Fruit fly (Drosophila melanogaster) whole organism, embryonic: Measurements from ENCODE around the gene CG5376.

Source experiments
- Ada2b ChIP-seq: fragments of 200-800 bp; sonication (Bioruptor generic); IDR thresholded peaks from 2 replicates; pipeline ENCODE4 v1.3.6; 2022; ENCODE audit warnings: missing biosample characterization, missing genetic modification characterization
- Atf6 ChIP-seq: fragments of 200-800 bp; sonication (Bioruptor generic); IDR thresholded peaks from 2 replicates; pipeline ENCODE4 v1.3.6; 2022; ENCODE audit warnings: missing biosample characterization, missing genetic modification characterization
- CG10147 ChIP-seq: fragments of 200-800 bp; sonication (Bioruptor generic); optimal IDR thresholded peaks from 2 replicates; lab custom pipeline; 2019; ENCODE audit warnings: missing biosample characterization, mild to moderate bottlenecking, missing genetic modification characterization, moderate library complexity
- CG11504 ChIP-seq: fragments of 200-800 bp; sonication (Bioruptor generic); optimal IDR thresholded peaks from 3 replicates; lab custom pipeline; 2019; ENCODE audit warnings: missing biosample characterization, mild to moderate bottlenecking, missing genetic modification characterization, moderate library complexity
- CG12769 ChIP-seq: fragments of 200-800 bp; sonication (Bioruptor generic); optimal IDR thresholded peaks from 2 replicates; lab custom pipeline; 2019; ENCODE audit warnings: missing biosample characterization, mild to moderate bottlenecking, missing genetic modification characterization, moderate library complexity
- CG13894 ChIP-seq: fragments of 200-800 bp; sonication (Bioruptor generic); optimal IDR thresholded peaks from 3 replicates; lab custom pipeline; 2018; ENCODE audit warnings: missing biosample characterization, mild to moderate bottlenecking, missing genetic modification characterization, moderate library complexity
- CG15269 ChIP-seq: fragments of 200-800 bp; sonication (Bioruptor generic); optimal IDR thresholded peaks from 2 replicates; lab custom pipeline; 2018; ENCODE audit warnings: missing biosample characterization, mild to moderate bottlenecking, missing genetic modification characterization, moderate library complexity
- CG15514 ChIP-seq: fragments of 200-800 bp; sonication (Bioruptor generic); optimal IDR thresholded peaks from 3 replicates; lab custom pipeline; 2017; ENCODE audit warnings: missing biosample characterization, missing genetic modification characterization, mild to moderate bottlenecking, moderate library complexity, missing genetic modification reagents
- CG1647 ChIP-seq: fragments of 200-800 bp; sonication (Bioruptor generic); optimal IDR thresholded peaks from 3 replicates; lab custom pipeline; 2016; ENCODE audit warnings: missing biosample characterization, missing genetic modification characterization
- CG17359 ChIP-seq: fragments of 200-800 bp; sonication (Bioruptor generic); optimal IDR thresholded peaks from 3 replicates; lab custom pipeline; 2018; ENCODE audit warnings: missing biosample characterization, mild to moderate bottlenecking, missing genetic modification characterization, moderate library complexity
- CG32532 ChIP-seq: fragments of 200-800 bp; sonication (Bioruptor generic); IDR thresholded peaks from 2 replicates; pipeline ENCODE4 v1.3.6; 2022; ENCODE audit warnings: missing biosample characterization, missing genetic modification characterization
- CG32772 ChIP-seq: fragments of 200-800 bp; sonication (Bioruptor generic); IDR thresholded peaks from 2 replicates; pipeline ENCODE4 v1.3.6; 2022; ENCODE audit warnings: missing biosample characterization, missing genetic modification characterization
- CG3281 ChIP-seq: fragments of 200-800 bp; sonication (Bioruptor generic); optimal IDR thresholded peaks from 3 replicates; lab custom pipeline; 2017; ENCODE audit warnings: missing biosample characterization, mild to moderate bottlenecking, missing genetic modification characterization
- CG4282 ChIP-seq: fragments of 200-800 bp; sonication (Bioruptor generic); optimal IDR thresholded peaks from 2 replicates; lab custom pipeline; 2016; ENCODE audit warnings: missing biosample characterization, missing genetic modification characterization
- CG4730 ChIP-seq: fragments of 200-800 bp; sonication (Bioruptor generic); IDR thresholded peaks from 2 replicates; pipeline ENCODE4 v1.3.6; 2022; ENCODE audit warnings: missing biosample characterization, missing genetic modification characterization
- CG7556 ChIP-seq: fragments of 200-800 bp; sonication (Bioruptor generic); optimal IDR thresholded peaks from 2 replicates; lab custom pipeline; 2017; ENCODE audit warnings: missing biosample characterization, mild to moderate bottlenecking, missing genetic modification characterization
- CG7839 ChIP-seq: fragments of 200-800 bp; sonication (Bioruptor generic); optimal IDR thresholded peaks from 3 replicates; lab custom pipeline; 2018; ENCODE audit warnings: missing biosample characterization, mild to moderate bottlenecking, missing genetic modification characterization, moderate library complexity
- CG8290 ChIP-seq, 3 experiments: fragments of 200-800 bp; sonication (Bioruptor generic); optimal IDR thresholded peaks; 2 replicates each; lab custom pipeline; 2016 to 2019; ENCODE audit warnings: missing biosample characterization in 3 of 3, missing genetic modification characterization in 3 of 3, mild to moderate bottlenecking in 2 of 3, moderate library complexity in 1 of 3
- CG9215 ChIP-seq: fragments of 200-800 bp; sonication (Bioruptor generic); IDR thresholded peaks from 2 replicates; pipeline ENCODE4 v1.3.6; 2022; ENCODE audit warnings: missing biosample characterization, missing genetic modification characterization
- CG9932 ChIP-seq: fragments of 200-800 bp; sonication (Bioruptor generic); IDR thresholded peaks from 2 replicates; pipeline ENCODE4 v1.3.6; 2022; ENCODE audit warnings: missing biosample characterization, missing genetic modification characterization
- E2f1 ChIP-seq: fragments of 200-800 bp; sonication (Bioruptor generic); IDR thresholded peaks from 2 replicates; pipeline ENCODE4 v1.3.6; 2022; ENCODE audit warnings: missing biosample characterization, missing genetic modification characterization
- ERR ChIP-seq: fragments of 200-800 bp; sonication (Bioruptor generic); optimal IDR thresholded peaks from 2 replicates; lab custom pipeline; 2016; ENCODE audit warnings: missing biosample characterization, missing genetic modification characterization
- Fer1 ChIP-seq: fragments of 200-800 bp; sonication (Bioruptor generic); optimal IDR thresholded peaks from 2 replicates; lab custom pipeline; 2017; ENCODE audit warnings: missing biosample characterization, mild to moderate bottlenecking, missing genetic modification characterization
- Fer3 ChIP-seq: fragments of 200-800 bp; sonication (Bioruptor generic); optimal IDR thresholded peaks from 2 replicates; lab custom pipeline; 2018; ENCODE audit warnings: missing biosample characterization, mild to moderate bottlenecking, missing genetic modification characterization, moderate library complexity
- H15 ChIP-seq: fragments of 200-800 bp; sonication (Bioruptor generic); IDR thresholded peaks from 3 replicates; pipeline ENCODE4 v1.3.6; 2022; ENCODE audit warnings: missing biosample characterization, missing genetic modification characterization
- H2.0 ChIP-seq: fragments of 200-800 bp; sonication (Bioruptor generic); IDR thresholded peaks from 2 replicates; pipeline ENCODE4 v1.3.6; 2022; ENCODE audit warnings: missing biosample characterization, missing genetic modification characterization
- Hand ChIP-seq: fragments of 200-800 bp; sonication (Bioruptor generic); optimal IDR thresholded peaks from 2 replicates; lab custom pipeline; 2017; ENCODE audit warnings: mild to moderate bottlenecking, missing biosample characterization, missing genetic modification reagents, missing genetic modification characterization
- Hr51 ChIP-seq, 2 experiments: fragments of 200-800 bp; sonication (Bioruptor generic); optimal IDR thresholded peaks; 2 replicates in 1 of 2; 3 replicates in 1 of 2; lab custom pipeline; 2016 to 2018; ENCODE audit warnings: missing biosample characterization in 2 of 2, missing genetic modification characterization in 2 of 2, mild to moderate bottlenecking in 1 of 2, moderate library complexity in 1 of 2
- Med ChIP-seq: fragments of 200-800 bp; sonication (Bioruptor generic); peaks from one replicate; lab custom pipeline; 2016; ENCODE audit warnings: missing biosample characterization, missing genetic modification characterization, mild to moderate bottlenecking, inconsistent platforms, moderate library complexity
- Nf-YC ChIP-seq: fragments of 200-800 bp; optimal IDR thresholded peaks from 3 replicates; lab custom pipeline; 2019; ENCODE audit warnings: missing biosample characterization, mild to moderate bottlenecking, missing genetic modification characterization, moderate library complexity
- NfI ChIP-seq: fragments of 200-800 bp; sonication (Bioruptor generic); optimal IDR thresholded peaks from 3 replicates; lab custom pipeline; 2018; ENCODE audit warnings: missing biosample characterization, mild to moderate bottlenecking, missing genetic modification characterization, moderate library complexity
- PHDP ChIP-seq: fragments of 200-800 bp; sonication (Bioruptor generic); optimal IDR thresholded peaks from 3 replicates; lab custom pipeline; 2018; ENCODE audit warnings: missing biosample characterization, mild to moderate bottlenecking, missing genetic modification characterization, moderate library complexity
- Sox100B ChIP-seq: fragments of 200-800 bp; sonication (Bioruptor generic); optimal IDR thresholded peaks from 3 replicates; lab custom pipeline; 2018; ENCODE audit warnings: missing biosample characterization, mild to moderate bottlenecking, missing genetic modification characterization
- ato ChIP-seq: fragments of 200-800 bp; sonication (Bioruptor generic); IDR thresholded peaks from 2 replicates; pipeline ENCODE4 v1.3.6; 2022; ENCODE audit warnings: missing biosample characterization, missing genetic modification characterization; ENCODE audit not compliant: partially characterized antibody
- btn ChIP-seq: fragments of 200-800 bp; sonication (Bioruptor generic); optimal IDR thresholded peaks from 2 replicates; lab custom pipeline; 2016; ENCODE audit warnings: missing biosample characterization, missing genetic modification characterization
- crc ChIP-seq: fragments of 200-800 bp; sonication (Bioruptor generic); optimal IDR thresholded peaks from 2 replicates; lab custom pipeline; 2016; ENCODE audit warnings: missing biosample characterization, missing genetic modification characterization
- dysf ChIP-seq: fragments of 200-800 bp; sonication (Bioruptor generic); IDR thresholded peaks from 3 replicates; pipeline ENCODE4 v1.3.6; 2022; ENCODE audit warnings: missing biosample characterization, missing genetic modification characterization
- gem ChIP-seq: fragments of 200-800 bp; sonication (Bioruptor generic); optimal IDR thresholded peaks from 2 replicates; lab custom pipeline; 2019; ENCODE audit warnings: missing biosample characterization, mild to moderate bottlenecking, missing genetic modification characterization, moderate library complexity
- prd ChIP-seq, 3 experiments: fragments of >200 bp in 2 of 3; fragments of 200-800 bp in 1 of 3; sonication (Bioruptor generic) in 1 of 3; optimal IDR thresholded peaks in 2 of 3; IDR thresholded peaks in 1 of 3; 2 replicates in 2 of 3; 3 replicates in 1 of 3; pipeline versions ENCODE4 v1.3.6 to Lab custom; 2017 to 2022; ENCODE audit warnings: missing biosample characterization in 1 of 3, missing genetic modification characterization in 1 of 3
- psq ChIP-seq: fragments of 200-800 bp; sonication (Bioruptor generic); optimal IDR thresholded peaks from 2 replicates; lab custom pipeline; 2017; ENCODE audit warnings: missing biosample characterization, missing genetic modification characterization
- scrt ChIP-seq: fragments of 200-800 bp; sonication (Bioruptor generic); optimal IDR thresholded peaks from 2 replicates; lab custom pipeline; 2018; ENCODE audit warnings: missing biosample characterization, mild to moderate bottlenecking, missing genetic modification characterization, moderate library complexity

The CG5376 gene

DNA sequence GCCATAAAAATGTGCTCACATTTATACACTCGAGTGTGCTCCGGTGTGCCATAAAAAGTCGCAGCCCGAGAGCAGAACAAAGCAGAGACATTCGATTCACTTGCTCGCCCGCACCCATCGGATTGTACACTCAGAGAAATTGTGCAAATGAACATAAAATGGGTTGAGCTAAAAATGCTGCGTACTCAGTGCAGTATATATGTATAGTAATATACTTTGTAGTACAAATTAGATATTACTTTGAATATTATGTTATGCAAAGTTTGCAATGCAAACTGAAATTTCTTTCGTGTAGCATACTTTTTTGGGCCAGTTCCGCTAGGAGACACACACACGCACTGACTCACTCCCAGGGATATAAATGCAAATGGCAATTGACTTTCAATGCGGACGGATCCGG lies 14.9 kb upstream of the CG5376 start (continued):
- TF ChIP-seq Fer3 (peak; percentile 17), Hand (GFP tag; lab: Kevin White, UChicago) (peak; percentile 3), btn (no peak), Ada2b (GFP tag; lab: Robert Waterston, UW) (peak; percentile 19; the same call in 1 of the 2 replicates), CG15269 (tag; lab: Kevin White, UChicago) (peak; percentile 19), H15 (GFP tag; lab: Robert Waterston, UW) (0 out of 3 replicates have a peak, but pooled peaks have one; percentile 11), CG10147 (GFP tag; lab: Kevin White, UChicago) (peak; percentile 17), Hr51 (GFP tag; optimal IDR thresholded peaks at IDR 0.05; lab: Kevin White, UChicago) (peak in 1 of 2 experiments; percentile 37), CG17359 (peak; percentile 7), CG7556 (GFP tag; lab: Kevin White, UChicago) (peak; percentile 28), ERR (GFP tag; lab: Kevin White, UChicago) (no peak), CG12769 (tag; lab: Kevin White, UChicago) (peak; percentile 66), CG9215 (GFP tag; lab: Robert Waterston, UW) (0 out of 2 replicates have a peak, but pooled peaks have one; percentile 31), Sox100B (no peak), CG4282 (GFP tag; lab: Kevin White, UChicago) (no peak), E2f1 (peak; percentile 33; the same call in 1 of the 2 replicates), prd (optimal IDR thresholded peaks at IDR 0.05; lab: Kevin White, UChicago) (no peak), prd (GFP tag; IDR thresholded peaks at IDR 0.05; lab: Robert Waterston, UW) (peak; percentile 40; the same call in 1 of the 3 replicates), NfI (GFP tag; lab: Kevin White, UChicago) (peak; percentile 12), CG1647 (no peak), CG32772 (GFP tag; lab: Robert Waterston, UW) (no peak), ato (GFP tag; lab: Robert Waterston, UW) (no peak), CG11504 (tag; lab: Kevin White, UChicago) (peak; percentile 27), scrt (GFP tag; lab: Kevin White, UChicago) (peak; percentile 16), gem (tag; lab: Kevin White, UChicago) (peak; percentile 34), CG4730 (0 out of 2 replicates have a peak, but pooled peaks have one; percentile 21), H2.0 (GFP tag; lab: Robert Waterston, UW) (no peak), Nf-YC (tag; lab: Kevin White, UChicago) (no peak), CG13894 (tag; lab: Kevin White, UChicago) (peak; percentile 48), CG15514 (GFP tag; lab: Kevin White, UChicago) (peak; percentile 17), Fer1 (GFP tag; lab: Kevin White, UChicago) (peak; percentile 49), PHDP (tag; lab: Kevin White, UChicago) (peak; percentile 24), dysf (0 out of 3 replicates have a peak, but pooled peaks have one; percentile 26), psq (GFP tag; lab: Kevin White, UChicago) (no peak), CG9932 (peak; percentile 41; the same call in 1 of the 2 replicates), CG3281 (GFP tag; lab: Kevin White, UChicago) (peak; percentile 22), Atf6 (GFP tag; lab: Robert Waterston, UW) (0 out of 2 replicates have a peak, but pooled peaks have one; percentile 35), crc (GFP tag; lab: Kevin White, UChicago) (no peak), CG7839 (tag; lab: Kevin White, UChicago) (peak; percentile 34), CG8290 (GFP tag; optimal IDR thresholded peaks at IDR 0.05; lab: Kevin White, UChicago) (no peak), CG8290 (tag; optimal IDR thresholded peaks at IDR 0.05; lab: Kevin White, UChicago) (peak in 1 of 2 experiments; percentile 65), CG32532 (GFP tag; lab: Robert Waterston, UW) (0 out of 2 replicates have a peak, but pooled peaks have one; percentile 38), Med (GFP tag; lab: Kevin White, UChicago) (peak; percentile 72)
